In the genomic region with DNA sequence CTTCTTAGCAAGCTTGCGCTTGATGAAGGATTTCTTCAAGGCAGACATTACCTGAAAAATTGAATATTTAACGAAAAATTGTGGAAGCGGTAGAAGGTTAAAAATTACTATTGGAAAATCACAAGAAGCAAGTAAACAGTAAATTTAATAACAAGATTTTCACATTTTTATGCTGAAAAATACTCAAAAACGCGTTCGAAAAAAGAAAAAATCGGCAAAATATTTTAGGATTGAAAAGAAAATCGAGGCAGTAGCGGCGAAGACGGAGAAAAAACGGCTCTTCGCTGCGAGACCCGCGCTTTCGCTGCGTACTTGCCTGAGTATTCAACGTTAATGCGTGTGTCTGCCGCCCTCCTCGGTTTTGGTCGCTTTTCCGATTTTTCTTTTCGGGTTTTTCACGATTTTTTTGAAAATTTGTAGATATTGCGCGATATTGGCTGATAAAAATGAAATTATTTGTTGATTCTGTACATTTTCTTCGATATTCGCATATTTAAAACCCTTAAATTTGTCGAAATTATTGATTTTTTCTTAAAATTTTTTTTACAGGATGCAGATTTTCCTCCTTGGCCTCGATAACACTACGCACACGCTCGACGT, we compare ENCODE assay signal across 5 worm cellular contexts.
A peak's percentile ranks its signal among the peaks of the same experiment; 100 is the strongest.
TF ChIP-seq lines count a peak whose summit lies in the region.

A gene (minus strand): TSS at position 51 of the 600 bp plus-strand sequence.
A gene (plus strand): TSS at position 550 of the 600 bp plus-strand sequence.

TF ChIP-seq in whole organism, L1 larva, 84 proteins besides CTCF, POLR2A, EP300 and RAD21 (continues in another document):
- TF ChIP-seq lin-13 (GFP tag; optimal IDR thresholded peaks at IDR 0.05; lab: Kevin White, UChicago) = peak; percentile 88
- TF ChIP-seq nhr-90 (tag; optimal IDR thresholded peaks at IDR 0.05; lab: Kevin White, UChicago; ENCODE audit: poor library complexity) = peak; percentile 59
- TF ChIP-seq grh-1 (GFP tag; IDR thresholded peaks at IDR 0.05; lab: Robert Waterston, UW) = peak; percentile 70
- no peak for TF ChIP-seq mab-9 (GFP tag; IDR thresholded peaks at IDR 0.05; lab: Robert Waterston, UW)
- peak; percentile 83 to 91 for TF ChIP-seq efl-1 (optimal IDR thresholded peaks at IDR 0.05; lab: Kevin White, UChicago)
- TF ChIP-seq efl-1 (GFP tag; optimal IDR thresholded peaks at IDR 0.05 in 1 of 2; lab: Kevin White, UChicago) = peak; percentile 77 to 97
- no peak for TF ChIP-seq tlp-1 (tag; optimal IDR thresholded peaks at IDR 0.05; lab: Kevin White, UChicago)
- peak; percentile 24 for TF ChIP-seq aha-1 (tag; optimal IDR thresholded peaks at IDR 0.05; lab: Kevin White, UChicago)
- TF ChIP-seq nhr-85 (tag; lab: Kevin White, UChicago) = peak; percentile 87
- TF ChIP-seq mdl-1 (tag; optimal IDR thresholded peaks at IDR 0.05; lab: Kevin White, UChicago) = peak in 1 of 2 experiments; percentile 73
- peak; percentile 39 for TF ChIP-seq ama-1 (optimal IDR thresholded peaks at IDR 0.05; lab: Kevin White, UChicago)
- TF ChIP-seq ztf-11 (tag; optimal IDR thresholded peaks at IDR 0.05; lab: Kevin White, UChicago) = no peak
- peak; percentile 71 for TF ChIP-seq blmp-1 (tag; optimal IDR thresholded peaks at IDR 0.05; lab: Kevin White, UChicago)
- no peak for TF ChIP-seq sptf-1 (tag; optimal IDR thresholded peaks at IDR 0.05; lab: Kevin White, UChicago)
- TF ChIP-seq lin-35 (GFP tag; optimal IDR thresholded peaks at IDR 0.05; lab: Kevin White, UChicago) = peak; percentile 82 to 90
- TF ChIP-seq fkh-10 (GFP tag; optimal IDR thresholded peaks at IDR 0.05; lab: Kevin White, UChicago) = peak; percentile 46
- peak; percentile 17 for TF ChIP-seq nhr-237 (tag; optimal IDR thresholded peaks at IDR 0.05; lab: Kevin White, UChicago)

TF ChIP-seq in whole organism, L3 larva, 47 proteins besides CTCF, POLR2A, EP300 and RAD21 (continues in another document):
- TF ChIP-seq nhr-77 (tag; optimal IDR thresholded peaks at IDR 0.05; lab: Kevin White, UChicago) = peak; percentile 54
- peak; percentile 91 for TF ChIP-seq R02D3.7 (tag; optimal IDR thresholded peaks at IDR 0.05; lab: Kevin White, UChicago)
- TF ChIP-seq ceh-28 (tag; optimal IDR thresholded peaks at IDR 0.05; lab: Kevin White, UChicago) = peak; percentile 43
- TF ChIP-seq nhr-237 (tag; optimal IDR thresholded peaks at IDR 0.05; lab: Kevin White, UChicago) = no peak
- TF ChIP-seq daf-12 (tag; optimal IDR thresholded peaks at IDR 0.05; lab: Kevin White, UChicago) = no peak
- TF ChIP-seq jun-1 (tag; optimal IDR thresholded peaks at IDR 0.05; lab: Kevin White, UChicago) = peak; percentile 66
- TF ChIP-seq elt-3 (tag; optimal IDR thresholded peaks at IDR 0.05; lab: Kevin White, UChicago) = peak in 1 of 3 experiments; percentile 77
- TF ChIP-seq lsy-12 (tag; optimal IDR thresholded peaks at IDR 0.05; lab: Kevin White, UChicago) = peak; percentile 70
- TF ChIP-seq ama-1 (optimal IDR thresholded peaks at IDR 0.05; lab: Kevin White, UChicago) = peak; percentile 59
- TF ChIP-seq nhr-11 (tag; optimal IDR thresholded peaks at IDR 0.05; lab: Kevin White, UChicago) = peak; percentile 53
- TF ChIP-seq ztf-11 (tag; optimal IDR thresholded peaks at IDR 0.05; lab: Kevin White, UChicago) = no peak
- peak; percentile 88 for TF ChIP-seq nhr-25 (tag; optimal IDR thresholded peaks at IDR 0.05; lab: Kevin White, UChicago)
- TF ChIP-seq ceh-16 (tag; optimal IDR thresholded peaks at IDR 0.05; lab: Kevin White, UChicago) = no peak
- TF ChIP-seq unc-39 (tag; optimal IDR thresholded peaks at IDR 0.05; lab: Kevin White, UChicago) = no peak
- TF ChIP-seq nhr-43 (tag; optimal IDR thresholded peaks at IDR 0.05; lab: Kevin White, UChicago; ENCODE audit: poor library complexity, severe bottlenecking) = peak; percentile 49
- no peak for TF ChIP-seq zag-1 (tag; optimal IDR thresholded peaks at IDR 0.05; lab: Kevin White, UChicago)
- TF ChIP-seq unc-62 (GFP tag; optimal IDR thresholded peaks at IDR 0.05; lab: Kevin White, UChicago) = no peak

TF ChIP-seq in whole organism, early embryonic, 17 proteins besides CTCF, POLR2A, EP300 and RAD21:
- no peak for TF ChIP-seq sea-1 (GFP tag; conservative IDR thresholded peaks at IDR 0.05; lab: Robert Waterston, UW)
- TF ChIP-seq flt-1 (GFP tag; IDR thresholded peaks at IDR 0.05; lab: Robert Waterston, UW) = peak; percentile 26; the same call in 1 of the 2 replicates
- TF ChIP-seq hmg-4 (GFP tag; optimal IDR thresholded peaks at IDR 0.05; lab: Kevin White, UChicago) = peak; percentile 53
- TF ChIP-seq pes-1 (GFP tag; IDR thresholded peaks at IDR 0.05; lab: Robert Waterston, UW) = peak; percentile 37; the same call in 1 of the 2 replicates
- TF ChIP-seq F13C5.2 (tag; optimal IDR thresholded peaks at IDR 0.05; lab: Kevin White, UChicago) = peak; percentile 50
- no peak for TF ChIP-seq ceh-13 (GFP tag; optimal IDR thresholded peaks at IDR 0.05; lab: Kevin White, UChicago)

TF ChIP-seq in whole organism, midembryonic, 9 proteins besides CTCF, POLR2A, EP300 and RAD21:
- TF ChIP-seq ztf-23 (GFP tag; IDR thresholded peaks at IDR 0.05; lab: Robert Waterston, UW) (peak; percentile 59; the same call in 1 of the 2 replicates), ref-1 (GFP tag; conservative IDR thresholded peaks at IDR 0.05; lab: Robert Waterston, UW) (no peak), ztf-29 (GFP tag; IDR thresholded peaks at IDR 0.05; lab: Robert Waterston, UW) (no peak), flt-1 (GFP tag; IDR thresholded peaks at IDR 0.05; lab: Robert Waterston, UW) (no peak), T22C8.4 (GFP tag; IDR thresholded peaks at IDR 0.05; lab: Robert Waterston, UW) (peak; percentile 21; the same call in 1 of the 2 replicates), klf-2 (GFP tag; conservative IDR thresholded peaks at IDR 0.05; lab: Robert Waterston, UW) (no peak), med-1 (GFP tag; optimal IDR thresholded peaks at IDR 0.05; lab: Kevin White, UChicago; ENCODE audit: insufficient read depth) (no peak), cog-1 (tag; optimal IDR thresholded peaks at IDR 0.05; lab: Kevin White, UChicago) (peak; percentile 13)

TF ChIP-seq in whole organism, young adult, 124 proteins besides CTCF, POLR2A, EP300 and RAD21 (continues in another document):
- peak in 1 of 3 experiments; percentile 53 for TF ChIP-seq lin-35 (GFP tag; optimal IDR thresholded peaks at IDR 0.05; lab: Kevin White, UChicago)
- no peak for TF ChIP-seq B0261.1 (tag; optimal IDR thresholded peaks at IDR 0.05; lab: Kevin White, UChicago)
- TF ChIP-seq nhr-90 (tag; optimal IDR thresholded peaks at IDR 0.05; lab: Kevin White, UChicago) = no peak
- no peak for TF ChIP-seq tbx-9 (tag; optimal IDR thresholded peaks at IDR 0.05; lab: Kevin White, UChicago; ENCODE audit: borderline replicate concordance)
- no peak for TF ChIP-seq nhr-27 (tag; optimal IDR thresholded peaks at IDR 0.05; lab: Kevin White, UChicago)
- TF ChIP-seq nhr-80 (tag; optimal IDR thresholded peaks at IDR 0.05; lab: Kevin White, UChicago) = peak; percentile 62
- TF ChIP-seq gei-17 (GFP tag; optimal IDR thresholded peaks at IDR 0.05; lab: Kevin White, UChicago) = no peak
- peak; percentile 10; the same call in 1 of the 2 replicates for TF ChIP-seq C17E4.6 (GFP tag; IDR thresholded peaks at IDR 0.05; lab: Robert Waterston, UW)
- TF ChIP-seq ceh-91 (GFP tag; IDR thresholded peaks at IDR 0.05; lab: Robert Waterston, UW) = peak; percentile 78
- TF ChIP-seq pha-4 (tag; optimal IDR thresholded peaks at IDR 0.05; lab: Kevin White, UChicago) = peak; percentile 29
- TF ChIP-seq ceh-27 (GFP tag; optimal IDR thresholded peaks at IDR 0.05; lab: Kevin White, UChicago) = peak; percentile 59
- TF ChIP-seq hsf-1 (GFP tag; IDR thresholded peaks at IDR 0.05; lab: Robert Waterston, UW) = peak; percentile 62; the same call in 1 of the 2 replicates
- peak; percentile 28 for TF ChIP-seq snpc-4 (GFP tag; optimal IDR thresholded peaks at IDR 0.05; lab: Kevin White, UChicago)
- peak in 3 of 4 experiments; percentile 47 to 73 (median 53) for TF ChIP-seq snpc-4 (tag; optimal IDR thresholded peaks at IDR 0.05; lab: Kevin White, UChicago)
- peak in 1 of 2 experiments; percentile 22 for TF ChIP-seq let-607 (tag; optimal IDR thresholded peaks at IDR 0.05; lab: Kevin White, UChicago)
- no peak for TF ChIP-seq unc-130 (GFP tag; optimal IDR thresholded peaks at IDR 0.05; lab: Kevin White, UChicago)
- TF ChIP-seq attf-5 (GFP tag; optimal IDR thresholded peaks at IDR 0.05; lab: Kevin White, UChicago) = peak; percentile 77
- TF ChIP-seq repo-1 (tag; optimal IDR thresholded peaks at IDR 0.05; lab: Kevin White, UChicago) = no peak
- TF ChIP-seq F37B4.10 (GFP tag; IDR thresholded peaks at IDR 0.05; lab: Robert Waterston, UW) = no peak
- TF ChIP-seq unc-62 (GFP tag; optimal IDR thresholded peaks at IDR 0.05; lab: Kevin White, UChicago) = peak; percentile 22
- peak; percentile 53; the same call in 1 of the 2 replicates for TF ChIP-seq Y67H2A.10 (GFP tag; conservative IDR thresholded peaks at IDR 0.05; lab: Robert Waterston, UW)
- TF ChIP-seq cebp-1 (GFP tag; IDR thresholded peaks at IDR 0.05; lab: Robert Waterston, UW) = peak; percentile 24; the same call in 1 of the 2 replicates
- TF ChIP-seq cebp-1 (tag; optimal IDR thresholded peaks at IDR 0.05; lab: Kevin White, UChicago) = peak; percentile 67
- peak; percentile 16 for TF ChIP-seq snpc-3.4 (tag; optimal IDR thresholded peaks at IDR 0.05; lab: Kevin White, UChicago)
- peak; percentile 90 for TF ChIP-seq F23B12.7 (tag; optimal IDR thresholded peaks at IDR 0.05; lab: Kevin White, UChicago; ENCODE audit: insufficient read depth)
- peak; percentile 33 for TF ChIP-seq lsl-1 (GFP tag; optimal IDR thresholded peaks at IDR 0.05; lab: Kevin White, UChicago)
- peak; percentile 52 for TF ChIP-seq ZK185.1 (tag; optimal IDR thresholded peaks at IDR 0.05; lab: Kevin White, UChicago; ENCODE audit: poor library complexity, severe bottlenecking)
- no peak for TF ChIP-seq F22D6.2 (tag; optimal IDR thresholded peaks at IDR 0.05; lab: Kevin White, UChicago)
- TF ChIP-seq somi-1 (GFP tag; optimal IDR thresholded peaks at IDR 0.05; lab: Kevin White, UChicago) = peak; percentile 23
- TF ChIP-seq ztf-6 (GFP tag; IDR thresholded peaks at IDR 0.05; lab: Robert Waterston, UW) = no peak
- no peak for TF ChIP-seq rec-8 (tag; optimal IDR thresholded peaks at IDR 0.05; lab: Kevin White, UChicago)
- TF ChIP-seq snpc-1.1 (tag; optimal IDR thresholded peaks at IDR 0.05; lab: Kevin White, UChicago; ENCODE audit: insufficient read depth) = peak; percentile 29
- peak; percentile 72 for TF ChIP-seq rcor-1 (GFP tag; IDR thresholded peaks at IDR 0.05; lab: Robert Waterston, UW)
- TF ChIP-seq nhr-179 (tag; optimal IDR thresholded peaks at IDR 0.05; lab: Kevin White, UChicago) = no peak
- peak; percentile 96 for TF ChIP-seq F33H1.4 (GFP tag; IDR thresholded peaks at IDR 0.05; lab: Robert Waterston, UW)
- no peak for TF ChIP-seq ztf-18 (tag; optimal IDR thresholded peaks at IDR 0.05; lab: Kevin White, UChicago)
- no peak for TF ChIP-seq aptf-2 (GFP tag; conservative IDR thresholded peaks at IDR 0.05; lab: Robert Waterston, UW)
